Fruit fly (Drosophila melanogaster) whole organism, adult: ENCODE results near the gene CG8507.

Source experiments
- CG11617 ChIP-seq: fragments of 200-800 bp; sonication (Bioruptor generic); optimal IDR thresholded peaks from 2 replicates; lab custom pipeline; 2017; ENCODE audit warnings: mild to moderate bottlenecking, missing biosample characterization, missing genetic modification reagents, missing genetic modification characterization
- CG12768 ChIP-seq: fragments of 200-800 bp; sonication (Bioruptor generic); optimal IDR thresholded peaks from 2 replicates; lab custom pipeline; 2017; ENCODE audit warnings: missing biosample characterization, missing genetic modification characterization, mild to moderate bottlenecking, moderate library complexity, missing genetic modification reagents
- CG14711 ChIP-seq: fragments of 200-800 bp; sonication (Bioruptor generic); optimal IDR thresholded peaks from 2 replicates; lab custom pipeline; 2018; ENCODE audit warnings: missing biosample characterization, mild to moderate bottlenecking, missing genetic modification characterization, moderate library complexity
- CG1620 ChIP-seq: fragments of 200-800 bp; sonication (Bioruptor generic); optimal IDR thresholded peaks from 2 replicates; lab custom pipeline; 2016; ENCODE audit warnings: missing biosample characterization, missing genetic modification characterization
- CG33017 ChIP-seq: fragments of 200-800 bp; sonication (Bioruptor generic); optimal IDR thresholded peaks from 2 replicates; lab custom pipeline; 2018; ENCODE audit warnings: missing biosample characterization, mild to moderate bottlenecking, missing genetic modification characterization, moderate library complexity
- CG5204 ChIP-seq: fragments of 200-800 bp; sonication (Bioruptor generic); optimal IDR thresholded peaks from 2 replicates; lab custom pipeline; 2016; ENCODE audit warnings: missing biosample characterization, missing genetic modification characterization
- CG7045 ChIP-seq: fragments of 200-800 bp; sonication (Bioruptor generic); optimal IDR thresholded peaks from 2 replicates; lab custom pipeline; 2017; ENCODE audit warnings: missing biosample characterization, mild to moderate bottlenecking, missing genetic modification characterization
- CG7101 ChIP-seq: fragments of 200-800 bp; sonication (Bioruptor generic); optimal IDR thresholded peaks from 2 replicates; lab custom pipeline; 2018; ENCODE audit warnings: missing biosample characterization, mild to moderate bottlenecking, missing genetic modification characterization, moderate library complexity
- Clk ChIP-seq: fragments of 200-800 bp; sonication (Bioruptor generic); optimal IDR thresholded peaks from 2 replicates; lab custom pipeline; 2017; ENCODE audit warnings: missing biosample characterization, missing genetic modification characterization
- Crg-1 ChIP-seq: fragments of 200-800 bp; sonication (Bioruptor generic); optimal IDR thresholded peaks from 2 replicates; lab custom pipeline; 2016; ENCODE audit warnings: missing biosample characterization, missing genetic modification characterization
- Hr96 ChIP-seq: fragments of 200-800 bp; sonication (Bioruptor generic); optimal IDR thresholded peaks from 2 replicates; lab custom pipeline; 2016; ENCODE audit warnings: missing biosample characterization, missing genetic modification characterization
- Mnt ChIP-seq: fragments of 200-800 bp; sonication (Bioruptor generic); optimal IDR thresholded peaks from 2 replicates; lab custom pipeline; 2016; ENCODE audit warnings: missing biosample characterization, mild to moderate bottlenecking, missing genetic modification characterization
- bab1 ChIP-seq: fragments of 200-800 bp; sonication (Bioruptor generic); optimal IDR thresholded peaks from 3 replicates; lab custom pipeline; 2019; ENCODE audit warnings: missing biosample characterization, mild to moderate bottlenecking, missing genetic modification characterization, moderate library complexity
- cic ChIP-seq: fragments of 200-800 bp; sonication (Bioruptor generic); optimal IDR thresholded peaks from 2 replicates; lab custom pipeline; 2017; ENCODE audit warnings: missing biosample characterization, mild to moderate bottlenecking, missing genetic modification characterization, moderate library complexity
- cnc ChIP-seq, 2 experiments: fragments of >200 bp; optimal IDR thresholded peaks; 2 replicates each; lab custom pipeline; 2017
- kay ChIP-seq: fragments of 200-800 bp; sonication (Bioruptor generic); peaks from one replicate; lab custom pipeline; 2016; ENCODE audit warnings: missing biosample characterization, missing genetic modification characterization, borderline replicate concordance
- ovo ChIP-seq: fragments of 200-800 bp; sonication (Bioruptor generic); optimal IDR thresholded peaks from 2 replicates; lab custom pipeline; 2016; ENCODE audit warnings: missing biosample characterization, missing genetic modification characterization
- pad ChIP-seq: fragments of 200-800 bp; sonication (Bioruptor generic); optimal IDR thresholded peaks from 3 replicates; lab custom pipeline; 2017; ENCODE audit warnings: missing biosample characterization, missing genetic modification characterization, mild to moderate bottlenecking, moderate library complexity, missing genetic modification reagents
- tj ChIP-seq: fragments of 200-800 bp; sonication (Bioruptor generic); optimal IDR thresholded peaks from 3 replicates; lab custom pipeline; 2017; ENCODE audit warnings: missing biosample characterization, mild to moderate bottlenecking, missing genetic modification characterization, moderate library complexity
- toe ChIP-seq: fragments of 200-800 bp; sonication (Bioruptor generic); optimal IDR thresholded peaks from 2 replicates; lab custom pipeline; 2016; ENCODE audit warnings: missing biosample characterization, missing genetic modification characterization

CG8507 gene

dm6 chr3R:9774147-9774546 is 17.1 kb upstream of the CG8507 start, which contains the start of gene Whamy:
Gene Whamy (minus strand): TSS chr3R:9774419.
- TF ChIP-seq CG14711 (tag; lab: Kevin White, UChicago) (no peak), Mnt (GFP tag; lab: Kevin White, UChicago) (peak; percentile 36), CG12768 (GFP tag; lab: Kevin White, UChicago) (peak; percentile 5), kay (GFP tag; lab: Kevin White, UChicago) (no peak), Crg-1 (GFP tag; lab: Kevin White, UChicago) (no peak), cic (GFP tag; lab: Kevin White, UChicago) (peak; percentile 92), Hr96 (no peak), CG33017 (peak; percentile 12), CG7101 (tag; lab: Kevin White, UChicago) (no peak), CG11617 (no peak)

DNA sequence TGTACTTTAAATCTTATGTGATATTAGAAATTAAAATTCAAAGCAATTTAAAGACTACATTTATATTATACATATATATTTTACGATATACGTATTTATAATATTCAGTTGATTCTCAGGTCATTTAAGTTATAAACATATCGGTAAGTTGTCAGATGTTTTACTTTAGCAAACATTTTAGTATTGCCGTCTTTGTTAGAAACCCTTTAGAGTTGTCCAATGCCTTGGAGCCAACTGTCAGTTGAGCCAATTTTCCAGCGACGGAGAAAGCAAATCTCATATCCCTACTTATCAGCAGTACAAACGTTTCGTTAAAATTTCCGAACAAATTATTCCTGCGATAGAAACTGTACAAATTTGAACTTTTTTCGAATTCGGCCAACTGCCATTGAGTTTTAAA is 16.5 kb upstream of the CG8507 start, which contains the start of gene topi:
topi (plus strand) TSS at position 301 of the 400 bp plus-strand sequence.
- TF ChIP-seq toe (GFP tag; lab: Kevin White, UChicago) (no peak), Mnt (GFP tag; lab: Kevin White, UChicago) (no peak), CG1620 (GFP tag; lab: Kevin White, UChicago) (no peak), Crg-1 (GFP tag; lab: Kevin White, UChicago) (no peak), CG11617 (no peak), CG12768 (GFP tag; lab: Kevin White, UChicago) (no peak), cnc (optimal IDR thresholded peaks at IDR 0.05; lab: Kevin White, UChicago) (no peak)

DNA sequence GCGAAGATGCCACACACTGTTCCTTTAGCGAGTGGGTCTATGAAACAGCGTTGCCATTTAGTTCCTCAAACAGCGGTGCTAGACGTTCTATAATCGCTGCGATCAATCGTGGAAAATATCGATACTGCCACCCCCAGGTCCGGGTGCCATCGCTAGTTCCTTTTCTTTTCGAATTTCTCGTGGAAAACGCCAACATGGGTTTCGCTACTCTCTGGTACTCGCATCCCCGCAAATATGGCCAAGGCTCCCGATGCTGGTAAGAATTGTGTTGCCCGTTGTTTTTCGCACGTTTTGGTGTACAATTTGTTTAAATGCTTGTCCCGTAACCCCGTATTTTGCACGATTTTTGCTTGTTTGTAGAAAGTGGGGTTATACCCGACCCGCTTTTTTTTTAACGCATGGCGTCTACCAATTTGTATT is 13.3 kb upstream of the CG8507 start, which contains the start of gene RpS29:
RpS29 (plus strand) TSS at position 102 of the 420 bp plus-strand sequence.
- TF ChIP-seq CG1620 (GFP tag; lab: Kevin White, UChicago) (peak; percentile 94), cic (GFP tag; lab: Kevin White, UChicago) (peak; percentile 74), Hr96 (peak; percentile 87), Clk (peak; percentile 62), CG11617 (peak; percentile 83), CG12768 (GFP tag; lab: Kevin White, UChicago) (peak; percentile 70), Mnt (GFP tag; lab: Kevin White, UChicago) (peak; percentile 90), bab1 (GFP tag; lab: Kevin White, UChicago) (peak; percentile 93), cnc (optimal IDR thresholded peaks at IDR 0.05; lab: Kevin White, UChicago) (no peak), CG7101 (tag; lab: Kevin White, UChicago) (peak; percentile 86), CG33017 (peak; percentile 53), tj (peak; percentile 50), toe (GFP tag; lab: Kevin White, UChicago) (peak; percentile 92), CG7045 (peak; percentile 42), CG14711 (tag; lab: Kevin White, UChicago) (peak; percentile 69), kay (GFP tag; lab: Kevin White, UChicago) (no peak), pad (GFP tag; lab: Kevin White, UChicago) (peak; percentile 71), CG5204 (no peak), Crg-1 (GFP tag; lab: Kevin White, UChicago) (peak; percentile 93), ovo (GFP tag; lab: Kevin White, UChicago) (peak; percentile 73)

dm6 chr3R:9779764-9780163 is 11.5 kb upstream of the CG8507 start, which contains the start of gene CG12947:
Gene CG12947 (plus strand): TSS chr3R:9780064.
- TF ChIP-seq bab1 (GFP tag; lab: Kevin White, UChicago) (no peak), Mnt (GFP tag; lab: Kevin White, UChicago) (no peak), CG12768 (GFP tag; lab: Kevin White, UChicago) (no peak), Clk (no peak), CG1620 (GFP tag; lab: Kevin White, UChicago) (no peak), ovo (GFP tag; lab: Kevin White, UChicago) (no peak), kay (GFP tag; lab: Kevin White, UChicago) (no peak)

DNA sequence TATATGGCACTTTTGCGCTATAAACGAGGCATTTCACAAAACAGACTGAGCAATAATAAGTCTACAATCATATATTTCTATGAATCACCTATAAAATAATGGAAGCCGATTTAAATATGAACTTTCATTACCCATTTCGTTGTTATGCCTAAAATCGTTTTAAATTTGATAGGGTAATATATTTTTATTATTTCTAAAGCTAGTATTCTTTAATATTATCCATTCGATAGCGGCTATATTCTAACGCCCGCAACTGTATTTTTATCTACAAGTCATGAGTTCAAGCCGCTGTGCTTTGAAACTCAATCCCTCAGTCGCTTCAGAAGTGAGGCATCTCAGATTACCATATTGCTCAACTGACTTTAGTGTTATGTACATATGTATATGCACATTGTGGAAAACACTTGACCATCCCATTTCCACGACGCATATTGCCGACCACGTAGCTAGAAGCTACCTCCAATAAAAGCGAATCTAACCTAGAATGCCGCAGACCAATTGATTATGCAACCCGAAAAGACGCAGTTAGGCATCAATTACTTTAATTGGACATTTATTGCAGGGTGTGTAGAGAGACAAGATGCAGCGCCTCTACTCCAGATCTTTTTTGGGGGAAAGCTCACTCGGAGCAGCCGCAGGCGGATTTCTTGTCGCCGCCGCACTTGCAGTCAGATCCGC is 7.9 kb upstream of the CG8507 start:
- TF ChIP-seq tj (no peak), CG1620 (GFP tag; lab: Kevin White, UChicago) (no peak), cic (GFP tag; lab: Kevin White, UChicago) (no peak), CG7045 (no peak), cnc (optimal IDR thresholded peaks at IDR 0.05; lab: Kevin White, UChicago) (no peak), bab1 (GFP tag; lab: Kevin White, UChicago) (peak; percentile 62), pad (GFP tag; lab: Kevin White, UChicago) (no peak), Clk (no peak), CG33017 (peak; percentile 37), ovo (GFP tag; lab: Kevin White, UChicago) (peak; percentile 0), CG12768 (GFP tag; lab: Kevin White, UChicago) (no peak), CG7101 (tag; lab: Kevin White, UChicago) (peak; percentile 16), Mnt (GFP tag; lab: Kevin White, UChicago) (no peak), Crg-1 (GFP tag; lab: Kevin White, UChicago) (no peak), kay (GFP tag; lab: Kevin White, UChicago) (no peak), CG14711 (tag; lab: Kevin White, UChicago) (peak; percentile 18), Hr96 (no peak), CG5204 (no peak), toe (GFP tag; lab: Kevin White, UChicago) (no peak)
